Worm (Caenorhabditis elegans) whole organism, mixed stage, embryonic: ENCODE data around the gene str-131.

Experiments
- M03D4.4 ChIP-seq: sonication (generic microtip); optimal IDR thresholded peaks from 2 replicates; lab custom pipeline; 2017; ENCODE audit warnings: mild to moderate bottlenecking, missing genetic modification characterization, missing compliant biosample characterization
- blmp-1 ChIP-seq: fragments of 150-350 bp; optimal IDR thresholded peaks from 2 replicates; lab custom pipeline; 2014; ENCODE audit warnings: missing biosample characterization, missing genetic modification characterization
- ceh-39 ChIP-seq: fragments of 150-350 bp; optimal IDR thresholded peaks from 2 replicates; lab custom pipeline; 2014; ENCODE audit warnings: missing biosample characterization, missing genetic modification characterization
- ces-1 ChIP-seq: fragments of 150-350 bp; optimal IDR thresholded peaks from 2 replicates; lab custom pipeline; 2014; ENCODE audit warnings: missing biosample characterization, missing genetic modification reagents, missing genetic modification characterization
- drap-1 ChIP-seq: fragments of 200-800 bp; sonication (Bioruptor generic); optimal IDR thresholded peaks from 3 replicates; lab custom pipeline; 2018; ENCODE audit warnings: mild to moderate bottlenecking, missing genetic modification characterization, missing compliant biosample characterization
- elt-1 ChIP-seq: sonication (generic microtip); optimal IDR thresholded peaks from 2 replicates; lab custom pipeline; 2017; ENCODE audit warnings: missing genetic modification characterization, mild to moderate bottlenecking, missing compliant biosample characterization, antibody characterized with exemption, moderate library complexity, borderline replicate concordance; ENCODE audit not compliant: insufficient read depth
- elt-3 ChIP-seq: fragments of 150-350 bp; optimal IDR thresholded peaks from 2 replicates; lab custom pipeline; 2014; ENCODE audit warnings: missing biosample characterization, missing genetic modification characterization
- hlh-1 ChIP-seq: fragments of 150-350 bp; optimal IDR thresholded peaks from 2 replicates; lab custom pipeline; 2014; ENCODE audit warnings: missing biosample characterization, missing genetic modification reagents, missing genetic modification characterization
- lin-13 ChIP-seq: fragments of 150-350 bp; optimal IDR thresholded peaks from 2 replicates; lab custom pipeline; 2014; ENCODE audit warnings: missing biosample characterization, missing genetic modification characterization
- lsy-2 ChIP-seq: fragments of 150-350 bp; optimal IDR thresholded peaks from 2 replicates; lab custom pipeline; 2014; ENCODE audit warnings: missing biosample characterization, missing genetic modification characterization
- mab-5 ChIP-seq: fragments of 150-350 bp; optimal IDR thresholded peaks from 2 replicates; lab custom pipeline; 2014; ENCODE audit warnings: missing biosample characterization, missing genetic modification characterization
- mep-1 ChIP-seq: fragments of 150-350 bp; optimal IDR thresholded peaks from 2 replicates; lab custom pipeline; 2017; ENCODE audit warnings: missing biosample characterization, missing genetic modification reagents, missing genetic modification characterization, inconsistent platforms
- mls-2 ChIP-seq: sonication (generic microtip); optimal IDR thresholded peaks from 2 replicates; lab custom pipeline; 2016; ENCODE audit warnings: mild to moderate bottlenecking, missing genetic modification characterization, moderate library complexity, missing compliant biosample characterization
- nhr-2 ChIP-seq: fragments of 150-350 bp; optimal IDR thresholded peaks from 2 replicates; lab custom pipeline; 2014; ENCODE audit warnings: missing biosample characterization, missing genetic modification characterization
- nhr-237 ChIP-seq: fragments of 150-350 bp; optimal IDR thresholded peaks from 2 replicates; lab custom pipeline; 2014; ENCODE audit warnings: missing biosample characterization, missing genetic modification characterization
- sem-2 ChIP-seq: fragments of 200-800 bp; sonication (Bioruptor generic); optimal IDR thresholded peaks from 2 replicates; lab custom pipeline; 2018; ENCODE audit warnings: mild to moderate bottlenecking, missing genetic modification characterization, missing compliant biosample characterization
- snpc-4 ChIP-seq: fragments of 150-350 bp; optimal IDR thresholded peaks from 2 replicates; lab custom pipeline; 2014; ENCODE audit warnings: missing biosample characterization, missing genetic modification characterization
- zip-8 ChIP-seq: fragments of 150-350 bp; optimal IDR thresholded peaks from 2 replicates; lab custom pipeline; 2014; ENCODE audit warnings: missing biosample characterization, missing genetic modification characterization
- ztf-11 ChIP-seq: fragments of 150-350 bp; optimal IDR thresholded peaks from 2 replicates; lab custom pipeline; 2014; ENCODE audit warnings: missing biosample characterization, missing genetic modification characterization

The str-131 gene

DNA sequence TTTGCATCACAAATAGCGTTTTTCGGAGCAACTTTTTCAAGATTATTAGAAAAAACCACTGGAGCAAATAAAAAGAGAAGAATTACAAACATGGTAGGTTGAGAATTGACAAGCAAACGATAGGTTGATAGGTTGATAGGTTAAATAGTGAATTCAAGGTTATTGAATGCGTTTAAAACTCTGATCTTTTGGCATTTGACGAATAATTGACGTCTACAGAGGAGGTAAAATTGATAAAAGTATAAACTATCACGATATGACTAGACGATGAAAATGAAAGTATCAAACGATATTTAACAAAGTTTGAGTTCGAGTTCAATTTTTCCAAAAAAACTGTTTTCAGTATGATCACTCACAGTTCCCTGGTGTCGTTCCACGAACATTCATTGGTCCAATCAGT, 45.5 kb downstream of the str-131 start, which contains the start of gene ZC513.14:
Gene ZC513.14 (minus strand): TSS at position 101 of the 400 bp plus-strand sequence.
- TF ChIP-seq elt-1 (no peak), zip-8 (tag; lab: Kevin White, UChicago) (no peak), nhr-237 (tag; lab: Kevin White, UChicago) (no peak), snpc-4 (tag; lab: Kevin White, UChicago) (no peak), hlh-1 (tag; lab: Kevin White, UChicago) (no peak), elt-3 (tag; lab: Kevin White, UChicago) (no peak), blmp-1 (tag; lab: Kevin White, UChicago) (no peak), lin-13 (no peak), drap-1 (GFP tag; lab: Kevin White, UChicago) (no peak), lsy-2 (tag; lab: Kevin White, UChicago) (no peak), nhr-2 (tag; lab: Kevin White, UChicago) (no peak)
- TF ChIP-seq, all 35 proteins: peak for 0

- no peak for TF ChIP-seq mep-1 (tag; lab: Kevin White, UChicago)
- TF ChIP-seq ces-1 = no peak
- TF ChIP-seq mab-5 = no peak
- TF ChIP-seq nhr-237 (tag; lab: Kevin White, UChicago) = no peak
- no peak for TF ChIP-seq ztf-11
- no peak for TF ChIP-seq hlh-1 (tag; lab: Kevin White, UChicago)
- no peak for TF ChIP-seq M03D4.4
- no peak for TF ChIP-seq nhr-2 (tag; lab: Kevin White, UChicago)
- no peak for TF ChIP-seq blmp-1 (tag; lab: Kevin White, UChicago)
- TF ChIP-seq ceh-39 (tag; lab: Kevin White, UChicago) = no peak
- no peak for TF ChIP-seq sem-2 (GFP tag; lab: Kevin White, UChicago)
Measured at ce11 chrV:8034811-8035210, 46.7 kb downstream of the str-131 start, which contains the start of gene algn-12. Gene algn-12, plus strand, starts transcription at chrV:8035111.

ce11 chrV:8031121-8031520, 50.4 kb downstream of the str-131 start, which contains the start of gene vars-1:
Gene vars-1, plus strand, starts transcription at chrV:8031411.
- peak; percentile 47 for TF ChIP-seq lsy-2 (tag; lab: Kevin White, UChicago)
- TF ChIP-seq mep-1 (tag; lab: Kevin White, UChicago) = peak; percentile 54
- peak; percentile 49 for TF ChIP-seq ces-1
- no peak for TF ChIP-seq mls-2
- TF ChIP-seq, all 35 proteins: peak for 3
